Worm (Caenorhabditis elegans) whole organism, late embryonic: ENCODE results near the gene M151.2.

ENCODE experiments used
- ama-1 ChIP-seq: fragments of 150-350 bp; optimal IDR thresholded peaks from 2 replicates; lab custom pipeline; 2014
- ceh-18 ChIP-seq: sonication (generic microtip); optimal IDR thresholded peaks from 2 replicates; lab custom pipeline; 2016; ENCODE audit warnings: missing genetic modification characterization, missing compliant biosample characterization
- ceh-22 ChIP-seq: sonication (generic microtip); optimal IDR thresholded peaks from 2 replicates; lab custom pipeline; 2017; ENCODE audit warnings: missing biosample characterization, missing genetic modification characterization
- ceh-24 ChIP-seq: sonication (generic microtip); optimal IDR thresholded peaks from 2 replicates; lab custom pipeline; 2016; ENCODE audit warnings: mild to moderate bottlenecking, missing genetic modification characterization, missing compliant biosample characterization
- ceh-30 ChIP-seq: fragments of 150-350 bp; optimal IDR thresholded peaks from 2 replicates; lab custom pipeline; 2014; ENCODE audit warnings: missing biosample characterization, missing genetic modification characterization
- ceh-45 ChIP-seq: fragments of 200-800 bp; sonication (Bioruptor generic); IDR thresholded peaks from 2 replicates; pipeline ENCODE4 v1.3.6; 2022; ENCODE audit warnings: missing genetic modification reagents, missing genetic modification characterization, missing compliant biosample characterization
- hlh-8 ChIP-seq: sonication (generic microtip); optimal IDR thresholded peaks from 2 replicates; lab custom pipeline; 2016; ENCODE audit warnings: missing genotype, missing genetic modification characterization, missing compliant biosample characterization
- ref-2 ChIP-seq: sonication (generic microtip); optimal IDR thresholded peaks from 2 replicates; lab custom pipeline; 2016; ENCODE audit warnings: missing genetic modification characterization, missing compliant biosample characterization

ce11 chrII:3673493-3673892, 42.6 kb downstream of the M151.2 start, which contains the start of gene sea-1:
- no peak for TF ChIP-seq ama-1 (lab: Kevin White, UChicago)
- no peak for TF ChIP-seq ceh-45 (GFP tag; lab: Robert Waterston, UW)
- no peak for TF ChIP-seq ceh-18 (tag; lab: Kevin White, UChicago)
- no peak for TF ChIP-seq ref-2 (tag; lab: Kevin White, UChicago)
- no peak for TF ChIP-seq ceh-30 (tag; lab: Kevin White, UChicago)
- no peak for TF ChIP-seq ceh-24 (tag; lab: Kevin White, UChicago)
- TF ChIP-seq ceh-22 (tag; lab: Kevin White, UChicago), result no peak
- TF ChIP-seq hlh-8 (tag; lab: Kevin White, UChicago), result no peak
